Worm (Caenorhabditis elegans) whole organism, L4/young adult: ENCODE results near the gene C24D10.4.

Experiments
- W03F9.2 ChIP-seq: fragments of 150-350 bp; optimal IDR thresholded peaks from 2 replicates; lab custom pipeline; 2014; ENCODE audit warnings: missing biosample characterization, missing genetic modification characterization
- dao-5 ChIP-seq: sonication (generic microtip); optimal IDR thresholded peaks from 2 replicates; lab custom pipeline; 2016; ENCODE audit warnings: missing genotype, missing genetic modification characterization, moderate library complexity, missing compliant biosample characterization
- him-1 ChIP-seq: sonication (generic microtip); optimal IDR thresholded peaks from 2 replicates; lab custom pipeline; 2016; ENCODE audit warnings: missing genotype, missing genetic modification reagents, missing genetic modification characterization, missing compliant biosample characterization

DNA sequence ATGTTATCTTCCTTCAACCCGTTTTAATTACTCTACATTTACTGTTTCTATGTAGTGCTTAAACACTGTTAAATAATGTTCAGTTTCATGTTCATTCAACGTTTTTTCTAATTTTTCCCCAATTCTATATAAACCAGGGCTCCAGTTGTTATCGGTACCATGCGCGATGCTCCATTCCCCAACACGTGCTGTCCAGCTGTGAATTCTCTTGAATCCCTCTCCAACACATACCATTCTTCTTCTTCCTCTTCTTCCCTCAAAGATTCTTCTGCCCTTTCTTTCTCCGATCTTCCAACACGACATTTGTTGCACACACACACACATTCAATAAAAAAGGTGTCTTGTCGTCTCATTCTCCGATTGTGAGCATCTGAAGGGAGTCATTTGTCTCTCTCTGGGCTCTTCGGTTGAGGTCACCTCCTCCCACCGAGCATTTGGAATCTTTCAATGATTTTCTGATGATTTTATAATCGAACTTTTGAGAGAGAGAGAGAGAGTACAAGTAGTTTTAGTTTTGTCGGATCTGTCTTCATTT, 11.7 kb downstream of the C24D10.4 start:
- TF ChIP-seq dao-5 (tag; lab: Kevin White, UChicago) (no peak), W03F9.2 (no peak), him-1 (tag; lab: Kevin White, UChicago) (no peak)
